Worm (Caenorhabditis elegans) whole organism, L4/young adult: Measurements from ENCODE around the gene idh-1.

ENCODE experiments used
- W03F9.2 ChIP-seq: fragments of 150-350 bp; optimal IDR thresholded peaks from 2 replicates; lab custom pipeline; 2014; ENCODE audit warnings: missing biosample characterization, missing genetic modification characterization
- him-1 ChIP-seq: sonication (generic microtip); optimal IDR thresholded peaks from 2 replicates; lab custom pipeline; 2016; ENCODE audit warnings: missing genotype, missing genetic modification reagents, missing genetic modification characterization, missing compliant biosample characterization

- no peak for TF ChIP-seq W03F9.2 (tag; lab: Kevin White, UChicago)
- no peak for TF ChIP-seq him-1
Observed at ce11 chrIV:9422408-9422807, 18.5 kb downstream of the idh-1 start, which contains the start of gene F56D5.9.
